Worm (Caenorhabditis elegans): ENCODE data around the gene clec-213.

DNA sequence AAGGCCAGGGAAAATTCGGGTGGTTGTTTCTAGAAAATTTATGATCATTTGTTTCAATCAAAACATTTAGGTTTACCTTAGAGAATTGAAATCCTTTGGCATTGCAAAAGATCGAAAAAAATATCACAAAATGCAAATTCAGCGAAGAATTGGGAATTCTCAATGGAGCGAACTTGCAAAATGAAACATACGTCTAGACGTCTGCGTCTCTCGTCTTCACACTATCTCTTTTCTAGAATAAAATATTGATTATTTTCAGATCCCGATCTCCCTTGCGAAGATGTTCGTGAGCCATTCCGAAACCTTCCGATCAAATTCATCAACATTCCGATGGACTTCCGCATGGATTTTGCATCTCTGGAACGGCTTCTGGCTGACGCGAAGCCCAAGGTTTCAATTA lies 24.6 kb upstream of the clec-213 start, which contains the start of gene ets-6:
- TF ChIP-seq aly-2 (tag; optimal IDR thresholded peaks at IDR 0.05) (no peak), unc-62 (GFP tag; optimal IDR thresholded peaks at IDR 0.05) (no peak), lin-39 (tag; optimal IDR thresholded peaks at IDR 0.05) (no peak), tbx-2 (tag; optimal IDR thresholded peaks at IDR 0.05) (no peak), unc-39 (tag; optimal IDR thresholded peaks at IDR 0.05) (no peak), nhr-76 (tag; optimal IDR thresholded peaks at IDR 0.05) (no peak)
